Fruit fly (Drosophila melanogaster) whole organism, adult: ENCODE data around the gene mRF1.
A peak's percentile ranks its signal among the peaks of the same experiment; 100 is the strongest.

Experiments used
- CG11617 ChIP-seq: fragments of 200-800 bp; sonication (Bioruptor generic); optimal IDR thresholded peaks from 2 replicates; lab custom pipeline; 2017; ENCODE audit warnings: mild to moderate bottlenecking, missing biosample characterization, missing genetic modification reagents, missing genetic modification characterization
- CG12768 ChIP-seq: fragments of 200-800 bp; sonication (Bioruptor generic); optimal IDR thresholded peaks from 2 replicates; lab custom pipeline; 2017; ENCODE audit warnings: missing biosample characterization, missing genetic modification characterization, mild to moderate bottlenecking, moderate library complexity, missing genetic modification reagents
- CG14711 ChIP-seq: fragments of 200-800 bp; sonication (Bioruptor generic); optimal IDR thresholded peaks from 2 replicates; lab custom pipeline; 2018; ENCODE audit warnings: missing biosample characterization, mild to moderate bottlenecking, missing genetic modification characterization, moderate library complexity
- CG1620 ChIP-seq: fragments of 200-800 bp; sonication (Bioruptor generic); optimal IDR thresholded peaks from 2 replicates; lab custom pipeline; 2016; ENCODE audit warnings: missing biosample characterization, missing genetic modification characterization
- CG33017 ChIP-seq: fragments of 200-800 bp; sonication (Bioruptor generic); optimal IDR thresholded peaks from 2 replicates; lab custom pipeline; 2018; ENCODE audit warnings: missing biosample characterization, mild to moderate bottlenecking, missing genetic modification characterization, moderate library complexity
- CG5204 ChIP-seq: fragments of 200-800 bp; sonication (Bioruptor generic); optimal IDR thresholded peaks from 2 replicates; lab custom pipeline; 2016; ENCODE audit warnings: missing biosample characterization, missing genetic modification characterization
- CG7045 ChIP-seq: fragments of 200-800 bp; sonication (Bioruptor generic); optimal IDR thresholded peaks from 2 replicates; lab custom pipeline; 2017; ENCODE audit warnings: missing biosample characterization, mild to moderate bottlenecking, missing genetic modification characterization
- CG7101 ChIP-seq: fragments of 200-800 bp; sonication (Bioruptor generic); optimal IDR thresholded peaks from 2 replicates; lab custom pipeline; 2018; ENCODE audit warnings: missing biosample characterization, mild to moderate bottlenecking, missing genetic modification characterization, moderate library complexity
- Clk ChIP-seq: fragments of 200-800 bp; sonication (Bioruptor generic); optimal IDR thresholded peaks from 2 replicates; lab custom pipeline; 2017; ENCODE audit warnings: missing biosample characterization, missing genetic modification characterization
- Crg-1 ChIP-seq: fragments of 200-800 bp; sonication (Bioruptor generic); optimal IDR thresholded peaks from 2 replicates; lab custom pipeline; 2016; ENCODE audit warnings: missing biosample characterization, missing genetic modification characterization
- Hr96 ChIP-seq: fragments of 200-800 bp; sonication (Bioruptor generic); optimal IDR thresholded peaks from 2 replicates; lab custom pipeline; 2016; ENCODE audit warnings: missing biosample characterization, missing genetic modification characterization
- Mnt ChIP-seq: fragments of 200-800 bp; sonication (Bioruptor generic); optimal IDR thresholded peaks from 2 replicates; lab custom pipeline; 2016; ENCODE audit warnings: missing biosample characterization, mild to moderate bottlenecking, missing genetic modification characterization
- bab1 ChIP-seq: fragments of 200-800 bp; sonication (Bioruptor generic); optimal IDR thresholded peaks from 3 replicates; lab custom pipeline; 2019; ENCODE audit warnings: missing biosample characterization, mild to moderate bottlenecking, missing genetic modification characterization, moderate library complexity
- cic ChIP-seq: fragments of 200-800 bp; sonication (Bioruptor generic); optimal IDR thresholded peaks from 2 replicates; lab custom pipeline; 2017; ENCODE audit warnings: missing biosample characterization, mild to moderate bottlenecking, missing genetic modification characterization, moderate library complexity
- cnc ChIP-seq, 2 experiments: fragments of >200 bp; optimal IDR thresholded peaks; 2 replicates each; lab custom pipeline; 2017
- kay ChIP-seq: fragments of 200-800 bp; sonication (Bioruptor generic); peaks from one replicate; lab custom pipeline; 2016; ENCODE audit warnings: missing biosample characterization, missing genetic modification characterization, borderline replicate concordance
- ovo ChIP-seq: fragments of 200-800 bp; sonication (Bioruptor generic); optimal IDR thresholded peaks from 2 replicates; lab custom pipeline; 2016; ENCODE audit warnings: missing biosample characterization, missing genetic modification characterization
- pad ChIP-seq: fragments of 200-800 bp; sonication (Bioruptor generic); optimal IDR thresholded peaks from 3 replicates; lab custom pipeline; 2017; ENCODE audit warnings: missing biosample characterization, missing genetic modification characterization, mild to moderate bottlenecking, moderate library complexity, missing genetic modification reagents
- tj ChIP-seq: fragments of 200-800 bp; sonication (Bioruptor generic); optimal IDR thresholded peaks from 3 replicates; lab custom pipeline; 2017; ENCODE audit warnings: missing biosample characterization, mild to moderate bottlenecking, missing genetic modification characterization, moderate library complexity
- toe ChIP-seq: fragments of 200-800 bp; sonication (Bioruptor generic); optimal IDR thresholded peaks from 2 replicates; lab custom pipeline; 2016; ENCODE audit warnings: missing biosample characterization, missing genetic modification characterization

Gene mRF1

dm6 chr2L:13203437-13204137, 16.2 kb upstream of the mRF1 start, which contains the start of gene Pect:
Gene Pect (plus strand): TSS chr2L:13203762.
- TF ChIP-seq cnc (optimal IDR thresholded peaks at IDR 0.05; lab: Kevin White, UChicago) (no peak), CG14711 (no peak), toe (GFP tag; lab: Kevin White, UChicago) (no peak), CG33017 (tag; lab: Kevin White, UChicago) (peak; percentile 74), CG1620 (GFP tag; lab: Kevin White, UChicago) (peak; percentile 37), CG12768 (GFP tag; lab: Kevin White, UChicago) (peak; percentile 43), Hr96 (GFP tag; lab: Kevin White, UChicago) (no peak), Crg-1 (GFP tag; lab: Kevin White, UChicago) (peak; percentile 35), ovo (GFP tag; lab: Kevin White, UChicago) (no peak), bab1 (peak; percentile 12), cic (peak; percentile 93), tj (GFP tag; lab: Kevin White, UChicago) (peak; percentile 44), Clk (GFP tag; lab: Kevin White, UChicago) (no peak), CG5204 (GFP tag; lab: Kevin White, UChicago) (no peak), CG7045 (GFP tag; lab: Kevin White, UChicago) (no peak), pad (GFP tag; lab: Kevin White, UChicago) (no peak), Mnt (GFP tag; lab: Kevin White, UChicago) (peak; percentile 93), CG7101 (tag; lab: Kevin White, UChicago) (peak; percentile 81), CG11617 (peak; percentile 37), kay (no peak)

dm6 chr2L:13204151-13204550, 15.6 kb upstream of the mRF1 start:
- TF ChIP-seq toe (GFP tag; lab: Kevin White, UChicago) (no peak), ovo (GFP tag; lab: Kevin White, UChicago) (peak; percentile 70), pad (GFP tag; lab: Kevin White, UChicago) (no peak), Crg-1 (GFP tag; lab: Kevin White, UChicago) (no peak), kay (no peak), Clk (GFP tag; lab: Kevin White, UChicago) (no peak)

- TF ChIP-seq CG7101 (tag; lab: Kevin White, UChicago) (no peak), cic (peak; percentile 54), Mnt (GFP tag; lab: Kevin White, UChicago) (peak; percentile 72), CG5204 (GFP tag; lab: Kevin White, UChicago) (no peak), CG1620 (GFP tag; lab: Kevin White, UChicago) (peak; percentile 40), CG7045 (GFP tag; lab: Kevin White, UChicago) (peak; percentile 57), kay (no peak), CG12768 (GFP tag; lab: Kevin White, UChicago) (peak; percentile 64), Clk (GFP tag; lab: Kevin White, UChicago) (no peak), tj (GFP tag; lab: Kevin White, UChicago) (peak; percentile 48), CG33017 (tag; lab: Kevin White, UChicago) (peak; percentile 30), bab1 (no peak), CG11617 (peak; percentile 15), Crg-1 (GFP tag; lab: Kevin White, UChicago) (peak; percentile 31), CG14711 (peak; percentile 36), toe (GFP tag; lab: Kevin White, UChicago) (no peak), cnc (optimal IDR thresholded peaks at IDR 0.05; lab: Kevin White, UChicago) (no peak), pad (GFP tag; lab: Kevin White, UChicago) (peak; percentile 22), Hr96 (GFP tag; lab: Kevin White, UChicago) (no peak)
Observed at dm6 chr2L:13205256-13205655, 14.5 kb upstream of the mRF1 start.

dm6 chr2L:13206077-13206668, 13.6 kb upstream of the mRF1 start:
- TF ChIP-seq CG7045 (GFP tag; lab: Kevin White, UChicago) (peak; percentile 79), Crg-1 (GFP tag; lab: Kevin White, UChicago) (peak; percentile 40), CG12768 (GFP tag; lab: Kevin White, UChicago) (peak; percentile 93), CG7101 (tag; lab: Kevin White, UChicago) (peak; percentile 51), Hr96 (GFP tag; lab: Kevin White, UChicago) (no peak), CG11617 (peak; percentile 22), CG33017 (tag; lab: Kevin White, UChicago) (peak; percentile 78), cnc (optimal IDR thresholded peaks at IDR 0.05; lab: Kevin White, UChicago) (no peak), tj (GFP tag; lab: Kevin White, UChicago) (peak; percentile 30), ovo (GFP tag; lab: Kevin White, UChicago) (no peak), CG1620 (GFP tag; lab: Kevin White, UChicago) (peak; percentile 41), CG5204 (GFP tag; lab: Kevin White, UChicago) (no peak), cic (peak; percentile 99), pad (GFP tag; lab: Kevin White, UChicago) (peak; percentile 72), Mnt (GFP tag; lab: Kevin White, UChicago) (peak; percentile 63), kay (no peak), Clk (GFP tag; lab: Kevin White, UChicago) (no peak), bab1 (peak; percentile 23), CG14711 (peak; percentile 43), toe (GFP tag; lab: Kevin White, UChicago) (peak; percentile 1)

dm6 chr2L:13206857-13207463, 12.8 kb upstream of the mRF1 start:
- TF ChIP-seq cic (peak; percentile 64), CG11617 (no peak), ovo (GFP tag; lab: Kevin White, UChicago) (peak; percentile 39), CG12768 (GFP tag; lab: Kevin White, UChicago) (peak; percentile 9), CG7045 (GFP tag; lab: Kevin White, UChicago) (peak; percentile 45), Hr96 (GFP tag; lab: Kevin White, UChicago) (no peak), Mnt (GFP tag; lab: Kevin White, UChicago) (peak; percentile 79), toe (GFP tag; lab: Kevin White, UChicago) (no peak), pad (GFP tag; lab: Kevin White, UChicago) (no peak), CG33017 (tag; lab: Kevin White, UChicago) (no peak), CG14711 (no peak), cnc (optimal IDR thresholded peaks at IDR 0.05; lab: Kevin White, UChicago) (no peak), CG1620 (GFP tag; lab: Kevin White, UChicago) (no peak), CG5204 (GFP tag; lab: Kevin White, UChicago) (no peak), kay (peak; percentile 98), CG7101 (tag; lab: Kevin White, UChicago) (peak; percentile 23), tj (GFP tag; lab: Kevin White, UChicago) (peak; percentile 91), Clk (GFP tag; lab: Kevin White, UChicago) (no peak), bab1 (no peak), Crg-1 (GFP tag; lab: Kevin White, UChicago) (no peak)
